Fruit fly (Drosophila melanogaster): ENCODE results near the gene CG46440.

Gene CG46440

DNA sequence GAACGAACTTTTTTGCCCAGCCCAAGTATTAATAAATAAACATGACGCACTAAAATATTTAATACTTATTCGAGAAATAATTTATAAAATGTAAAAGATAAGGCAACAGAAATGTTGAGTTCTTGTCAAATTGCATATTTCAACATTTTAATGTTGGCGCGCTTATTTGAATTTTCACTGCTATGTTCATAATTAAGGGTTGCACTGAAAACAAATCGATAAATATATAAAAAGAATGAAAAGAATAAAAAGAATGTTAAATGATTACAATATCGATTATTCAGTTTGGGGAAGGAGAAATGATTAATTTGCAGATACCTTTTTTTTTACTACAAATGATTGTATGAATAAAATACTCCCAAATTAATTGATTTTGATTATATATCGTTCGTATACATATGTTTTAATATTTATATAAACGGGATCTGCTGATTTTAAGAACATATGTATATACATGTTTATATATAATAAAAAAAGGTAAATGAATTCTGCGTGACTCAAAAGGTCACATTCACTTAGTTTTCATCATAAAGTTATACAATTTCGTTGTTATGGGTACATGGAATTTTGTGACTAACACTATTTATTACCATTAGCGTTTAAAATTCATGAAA is 9.3 kb upstream of the CG46440 start:
- TF ChIP-seq CG8478 (optimal IDR thresholded peaks at IDR 0.05) (no peak), CTCF (optimal IDR thresholded peaks at IDR 0.05) (no peak)

DNA sequence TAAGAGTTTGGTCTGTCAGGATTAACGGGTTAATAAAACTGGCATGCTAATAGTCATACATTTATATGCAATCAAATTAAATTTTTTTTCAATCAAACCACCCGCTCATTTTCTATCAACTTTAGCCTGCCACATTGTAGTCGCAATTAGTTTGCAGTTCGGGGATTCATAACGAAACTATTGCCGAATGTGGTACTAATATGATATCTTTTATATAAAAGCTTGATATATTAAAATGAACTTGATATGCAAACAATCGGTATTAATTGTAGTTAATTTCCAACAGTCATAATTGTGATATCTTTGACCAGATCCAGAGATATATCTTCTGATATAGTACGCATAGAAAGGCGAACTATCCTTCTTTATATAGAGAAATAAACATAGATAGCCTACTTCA is 8.4 kb upstream of the CG46440 start:
- TF ChIP-seq CTCF (optimal IDR thresholded peaks at IDR 0.05) (no peak), CG8478 (optimal IDR thresholded peaks at IDR 0.05) (no peak)

DNA sequence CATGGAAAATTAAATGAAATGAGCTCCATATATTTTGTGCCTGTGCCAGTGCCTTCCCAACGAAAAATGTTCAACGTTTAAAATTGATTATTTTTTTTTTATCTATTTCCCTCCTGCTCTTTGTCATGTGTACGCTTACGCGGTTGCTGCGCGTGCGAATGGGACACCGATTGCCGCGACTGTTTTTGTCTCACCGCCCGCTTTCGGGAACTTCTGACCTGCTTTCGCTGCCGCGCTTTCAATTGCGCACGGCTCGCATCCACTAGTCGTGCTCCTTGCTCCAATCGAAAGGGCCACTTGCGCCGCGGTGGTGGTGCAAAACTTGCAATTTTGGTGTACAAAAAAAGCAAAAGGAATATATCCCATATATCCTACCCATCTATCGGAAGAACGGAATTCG is 2.9 kb upstream of the CG46440 start:
- no peak for TF ChIP-seq CG8478 (optimal IDR thresholded peaks at IDR 0.05)
- peak in 1 of 2 experiments; percentile 23 for TF ChIP-seq CTCF (optimal IDR thresholded peaks at IDR 0.05)

DNA sequence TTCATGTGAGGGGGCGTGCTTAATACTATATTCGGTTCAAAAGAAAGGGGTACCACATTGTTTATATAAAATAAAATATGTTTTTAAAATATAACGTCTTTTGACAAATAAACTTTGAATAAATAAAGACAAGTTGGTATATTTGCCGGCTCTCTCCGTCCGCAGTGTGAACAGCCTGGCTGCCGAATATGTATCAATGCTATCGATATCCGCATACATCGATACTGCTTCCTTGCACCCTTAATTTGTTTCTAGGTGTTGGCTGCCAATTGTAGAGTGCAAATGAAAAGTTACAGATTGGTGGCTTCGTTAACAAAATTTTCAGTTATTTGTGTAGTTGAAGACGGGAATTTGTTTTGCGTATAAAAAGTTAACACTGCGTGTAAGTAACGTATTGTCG is 2.2 kb upstream of the CG46440 start, which contains the start of gene Gbeta13F:
Gbeta13F (plus strand) TSS at position 247 of the 400 bp plus-strand sequence.
- TF ChIP-seq CTCF (optimal IDR thresholded peaks at IDR 0.05) (no peak), CG8478 (optimal IDR thresholded peaks at IDR 0.05) (no peak)

DNA sequence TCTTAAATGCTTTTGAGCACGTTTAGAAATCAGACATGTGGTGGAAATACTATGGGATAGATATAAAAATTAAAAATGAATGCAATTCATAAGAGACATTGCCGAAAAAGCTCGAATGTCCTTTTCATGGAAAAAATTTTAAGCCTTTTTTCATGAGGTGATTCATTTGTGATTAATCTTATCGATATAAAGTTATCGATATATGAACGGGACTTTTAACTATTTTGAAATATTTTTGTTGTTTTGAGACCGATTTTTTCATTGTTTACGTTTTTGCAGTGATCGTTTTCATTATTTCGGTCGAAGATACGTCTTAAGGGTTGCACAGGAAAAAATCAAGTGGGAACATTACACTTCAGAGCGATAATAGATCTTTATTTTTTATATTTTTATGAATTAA is 1.8 kb upstream of the CG46440 start, which contains the start of gene AlkB:
AlkB (minus strand) TSS at position 101 of the 400 bp plus-strand sequence.
- no peak for TF ChIP-seq CG8478 (optimal IDR thresholded peaks at IDR 0.05)
- TF ChIP-seq CTCF (optimal IDR thresholded peaks at IDR 0.05): no peak

DNA sequence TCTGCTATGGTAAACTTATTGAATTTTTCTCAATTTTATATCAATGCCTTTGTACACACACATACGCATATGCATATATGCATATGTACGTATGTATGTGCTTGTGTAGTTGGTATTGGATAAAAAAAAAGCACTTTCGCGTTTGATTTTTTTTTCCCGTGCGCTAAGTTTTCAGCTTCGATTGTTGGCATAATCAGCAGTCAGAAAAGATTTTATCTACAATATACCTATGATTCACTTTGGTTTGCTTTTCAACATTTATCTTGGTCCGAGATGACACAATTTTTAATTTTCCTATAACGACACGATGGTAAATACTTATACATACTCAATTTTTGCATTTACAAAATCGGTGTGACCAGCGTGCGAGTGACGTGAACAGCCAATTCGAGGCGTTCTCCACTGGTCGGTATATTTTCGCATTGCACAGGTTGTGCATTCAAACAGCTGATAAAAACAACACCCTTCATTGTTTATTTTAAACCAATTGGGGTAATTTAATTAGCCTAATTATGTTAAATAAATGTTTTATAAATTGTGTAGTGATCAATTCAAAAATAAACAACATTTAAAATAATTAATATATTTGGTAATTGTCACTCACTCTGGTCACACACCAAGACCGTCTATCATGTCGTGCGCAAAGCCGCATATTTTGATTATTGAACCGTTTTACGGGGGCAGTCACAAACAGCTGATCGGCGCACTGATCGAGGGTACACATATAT is 4.6 kb downstream of the CG46440 start, which contains the start of the genes UBL3 and CG15914:
UBL3 (minus strand) TSS at position 361 of the 728 bp plus-strand sequence.
CG15914 (plus strand) TSS at position 607 of the 728 bp plus-strand sequence.
- TF ChIP-seq CG8478 (optimal IDR thresholded peaks at IDR 0.05) (no peak), CTCF (optimal IDR thresholded peaks at IDR 0.05) (no peak)

DNA sequence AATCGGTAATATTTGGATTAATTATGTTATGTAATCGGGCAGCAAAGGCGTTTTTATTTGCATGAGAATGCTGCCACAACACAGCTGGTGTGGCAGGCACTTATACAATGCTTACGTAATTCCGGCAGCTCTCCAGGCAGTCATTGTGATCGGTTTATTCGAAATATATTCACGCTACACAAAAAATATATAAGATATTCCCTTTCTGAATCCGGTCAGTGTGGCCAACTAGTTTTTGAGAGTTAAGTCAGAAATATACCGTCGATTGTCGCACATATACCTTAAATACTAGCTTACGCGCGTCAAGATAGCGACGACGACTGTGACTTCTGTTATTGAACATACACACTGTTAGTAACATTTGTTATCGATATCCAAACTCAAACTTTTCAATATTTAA is 8.6 kb downstream of the CG46440 start, which contains the start of gene sun:
sun (minus strand) TSS at position 238 of the 400 bp plus-strand sequence.
- TF ChIP-seq CTCF (optimal IDR thresholded peaks at IDR 0.05) (no peak), CG8478 (optimal IDR thresholded peaks at IDR 0.05) (no peak)

DNA sequence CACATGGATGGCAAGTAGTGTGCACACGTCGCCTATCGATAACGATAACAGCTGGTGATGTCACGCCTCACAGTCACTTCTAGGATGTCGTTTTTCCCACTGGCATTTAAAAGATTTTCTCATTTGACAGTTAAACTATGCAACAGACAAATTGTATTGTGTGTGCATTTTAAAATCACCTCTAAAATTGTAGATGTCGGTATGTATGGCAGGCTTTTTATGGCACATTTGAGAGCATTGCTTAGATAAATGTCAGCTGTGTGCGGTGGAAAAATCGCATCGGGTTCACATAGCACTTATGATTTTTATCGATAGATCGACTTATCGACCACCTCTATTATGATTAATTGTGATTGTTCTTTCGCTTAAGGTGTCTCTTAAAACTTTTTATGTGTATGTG is 13.5 kb downstream of the CG46440 start, which contains the start of the genes ArgRS and CG8578:
ArgRS (minus strand) TSS at position 7 of the 400 bp plus-strand sequence.
CG8578 (plus strand) TSS at position 338 of the 400 bp plus-strand sequence.
- TF ChIP-seq CG8478 (optimal IDR thresholded peaks at IDR 0.05) (no peak), CTCF (optimal IDR thresholded peaks at IDR 0.05) (no peak)

DNA sequence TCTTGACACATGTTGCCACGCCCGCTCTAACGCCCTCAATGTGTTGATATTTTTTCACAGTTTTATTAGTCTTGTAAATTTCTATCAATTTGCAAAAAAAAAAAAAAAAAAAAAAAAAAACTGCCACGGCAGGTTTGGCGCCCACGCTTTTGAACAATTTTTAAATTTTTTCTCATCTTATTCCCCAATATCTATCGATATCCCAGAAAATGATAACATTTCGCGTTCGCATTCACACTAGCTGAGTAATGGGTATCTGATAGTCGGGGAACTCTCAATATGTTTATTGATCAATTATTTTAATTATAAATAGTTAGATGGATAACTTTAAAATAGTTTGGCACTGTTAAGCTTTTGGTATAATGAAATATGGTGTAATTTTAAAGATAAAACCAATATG is 16.3 kb downstream of the CG46440 start:
- no peak for TF ChIP-seq CTCF (optimal IDR thresholded peaks at IDR 0.05)
- no peak for TF ChIP-seq CG8478 (optimal IDR thresholded peaks at IDR 0.05)

DNA sequence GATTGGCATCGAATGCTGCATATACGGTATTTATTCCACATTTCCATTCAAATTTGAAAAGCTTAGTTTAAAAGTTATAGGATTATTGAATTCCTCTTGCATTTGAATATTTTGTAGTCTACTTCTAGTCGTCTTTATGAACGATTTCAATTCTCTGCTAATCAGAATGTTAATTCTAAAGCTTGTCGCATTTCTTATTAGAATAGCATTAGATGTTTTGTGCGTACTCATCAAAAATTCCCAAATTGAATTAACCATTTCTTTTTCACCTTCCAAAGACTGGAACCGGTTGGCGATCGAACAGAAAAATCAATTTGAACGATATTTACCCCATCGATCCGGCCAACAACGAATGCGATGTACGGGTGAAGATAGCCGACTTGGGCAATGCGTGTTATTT is 17.6 kb downstream of the CG46440 start:
- TF ChIP-seq CG8478 (optimal IDR thresholded peaks at IDR 0.05): no peak
- TF ChIP-seq CTCF (optimal IDR thresholded peaks at IDR 0.05): peak in 1 of 2 experiments; percentile 10

DNA sequence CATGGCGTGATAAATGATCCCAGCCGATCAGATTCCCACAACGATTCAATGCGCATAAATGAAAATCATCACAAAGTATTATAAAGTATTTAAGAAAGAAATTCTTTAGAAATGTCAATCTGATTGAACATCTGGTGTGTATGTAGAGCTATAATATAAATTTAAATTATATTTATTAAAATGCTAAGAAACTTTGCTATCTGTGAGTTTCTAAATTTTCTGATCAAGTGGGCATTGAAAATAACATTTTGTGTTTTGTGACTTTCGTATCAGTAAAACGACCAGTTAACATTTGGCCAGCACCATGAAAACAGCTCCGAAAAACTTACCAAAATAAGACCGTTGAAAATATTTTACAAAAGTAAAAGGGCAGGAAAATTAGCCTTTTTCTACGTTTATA is 20.1 kb downstream of the CG46440 start, which contains the start of gene CG8565:
CG8565 (plus strand) TSS at position 301 of the 400 bp plus-strand sequence.
- TF ChIP-seq CG8478 (optimal IDR thresholded peaks at IDR 0.05) (no peak), CTCF (optimal IDR thresholded peaks at IDR 0.05) (no peak)

DNA sequence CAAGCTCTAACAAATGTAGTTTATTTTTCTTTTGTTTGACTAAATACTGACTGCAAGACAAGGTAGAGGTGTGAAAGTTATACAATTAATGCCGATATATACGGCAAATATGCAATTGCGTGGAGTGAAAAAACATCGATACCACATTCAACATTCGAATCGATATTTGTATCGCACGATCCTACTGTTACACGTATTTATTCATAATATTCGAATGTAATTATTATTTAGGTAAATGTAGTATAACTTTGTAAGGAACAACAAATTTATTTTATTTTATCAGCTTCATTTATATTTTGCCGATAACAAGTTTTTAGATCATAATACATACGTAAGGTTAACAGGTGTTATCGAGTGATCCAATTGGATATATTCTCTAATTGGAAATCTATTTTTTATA is 22.2 kb downstream of the CG46440 start, which contains the start of gene Chc:
Chc (minus strand) TSS at position 98 of the 400 bp plus-strand sequence.
- no peak for TF ChIP-seq CG8478 (optimal IDR thresholded peaks at IDR 0.05)
- TF ChIP-seq CTCF (optimal IDR thresholded peaks at IDR 0.05): no peak

DNA sequence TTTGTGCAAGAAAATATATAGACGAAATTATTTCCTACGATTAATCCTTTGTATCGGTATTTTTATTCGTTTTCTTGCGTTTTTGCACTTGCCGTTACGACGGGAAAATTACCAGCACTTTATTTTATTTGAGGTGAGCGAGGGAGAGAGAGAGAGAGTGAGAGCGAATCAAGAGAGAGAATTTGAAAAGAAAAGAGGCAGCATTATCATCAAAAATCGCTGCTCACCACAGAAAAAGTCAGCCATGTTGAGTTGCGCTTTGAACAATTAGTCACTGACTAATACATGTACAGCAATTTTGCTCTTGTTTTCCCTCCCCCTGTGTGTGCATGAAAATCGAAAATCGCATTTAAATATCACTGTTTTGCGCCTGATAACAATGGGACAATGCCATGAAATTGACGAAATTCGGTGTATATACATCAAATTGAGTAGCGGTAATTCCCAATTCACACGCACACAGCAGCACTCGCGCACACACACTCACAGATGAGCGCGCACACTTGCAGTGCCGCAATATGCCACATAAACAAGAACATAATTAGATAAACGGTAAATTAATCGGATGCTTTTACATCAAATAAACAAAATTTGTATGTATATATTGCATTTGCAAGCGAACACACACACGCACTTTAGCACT is 22.9 kb downstream of the CG46440 start:
- no peak for TF ChIP-seq CG8478 (optimal IDR thresholded peaks at IDR 0.05)
- TF ChIP-seq CTCF (optimal IDR thresholded peaks at IDR 0.05): no peak

DNA sequence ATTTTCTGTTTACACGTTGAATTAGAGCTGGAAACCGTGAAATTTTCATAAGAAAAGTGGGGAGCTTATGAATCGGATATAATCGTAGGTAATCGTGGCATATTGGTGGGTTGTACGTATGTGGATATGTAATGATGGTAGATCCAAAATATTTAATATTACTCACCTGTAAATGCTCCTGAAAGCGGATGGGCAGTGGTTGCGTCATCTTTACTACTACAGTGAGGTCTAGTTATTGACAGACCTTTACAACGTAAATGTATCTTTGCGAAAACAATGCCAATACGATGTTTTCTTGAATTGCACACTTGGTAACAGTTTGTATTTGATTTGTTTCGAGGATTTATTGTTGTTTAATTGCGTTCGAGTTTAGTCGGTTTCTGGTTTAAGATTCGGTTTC is 23.7 kb downstream of the CG46440 start:
- no peak for TF ChIP-seq CTCF (optimal IDR thresholded peaks at IDR 0.05)

DNA sequence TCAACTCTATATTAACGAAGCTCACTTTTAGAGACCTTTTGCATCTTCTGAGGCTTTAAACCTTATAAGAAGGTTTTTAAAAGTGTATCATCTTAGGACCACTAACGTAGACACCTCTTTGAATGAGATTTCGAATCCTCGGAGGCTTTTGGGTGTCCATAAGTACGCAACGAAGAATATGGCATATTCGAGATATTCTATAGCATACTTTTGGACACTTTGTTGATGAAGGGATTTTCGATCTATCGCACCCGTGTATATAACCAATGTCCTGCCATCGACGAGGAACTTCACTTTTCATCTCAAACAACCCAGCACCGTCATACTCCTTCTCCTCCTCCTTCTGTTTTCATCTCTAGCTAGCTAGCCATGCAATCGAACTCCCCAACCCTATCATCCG is 35.3 kb downstream of the CG46440 start:
- TF ChIP-seq CG8478 (optimal IDR thresholded peaks at IDR 0.05) (no peak), CTCF (optimal IDR thresholded peaks at IDR 0.05) (no peak)
